Worm (Caenorhabditis elegans) whole organism, L4 larva: ENCODE results near the gene Y7A5A.2.

Experiments used
- D1046.2 ChIP-seq: fragments of 200-800 bp; sonication (Bioruptor generic); IDR thresholded peaks from 2 replicates; pipeline ENCODE4 v1.3.6; 2022; ENCODE audit warnings: missing genetic modification characterization, missing compliant biosample characterization
- F37D6.2 ChIP-seq: sonication (generic microtip); optimal IDR thresholded peaks from 2 replicates; lab custom pipeline; 2016; ENCODE audit warnings: mild to moderate bottlenecking, missing genetic modification characterization, missing compliant biosample characterization
- F49E8.2 ChIP-seq: sonication (generic microtip); optimal IDR thresholded peaks from 2 replicates; lab custom pipeline; 2016; ENCODE audit warnings: missing compliant biosample characterization, mild to moderate bottlenecking, missing genetic modification characterization, borderline replicate concordance
- R02D3.7 ChIP-seq: fragments of 150-350 bp; sonication (generic microtip); optimal IDR thresholded peaks from 3 replicates; lab custom pipeline; 2014; ENCODE audit warnings: missing biosample characterization, missing genetic modification characterization
- T20F7.1 ChIP-seq: fragments of 200-800 bp; sonication (Bioruptor generic); optimal IDR thresholded peaks from 2 replicates; lab custom pipeline; 2018; ENCODE audit warnings: mild to moderate bottlenecking, missing genetic modification characterization, missing compliant biosample characterization
- T26A8.4 ChIP-seq: fragments of 200-800 bp; sonication (Bioruptor generic); IDR thresholded peaks from 2 replicates; pipeline ENCODE4 v1.3.6; 2022; ENCODE audit warnings: missing genetic modification characterization, missing compliant biosample characterization
- Y105C5A.15 ChIP-seq: fragments of 200-800 bp; sonication (Bioruptor generic); IDR thresholded peaks from 2 replicates; pipeline ENCODE4 v1.3.6; 2022; ENCODE audit warnings: missing genetic modification characterization, missing compliant biosample characterization
- Y48G9A.11 ChIP-seq: fragments of 200-800 bp; sonication (Bioruptor generic); IDR thresholded peaks from 2 replicates; pipeline ENCODE4 v1.3.6; 2022; ENCODE audit warnings: missing genetic modification reagents, missing genetic modification characterization, missing compliant biosample characterization
- Y5F2A.4 ChIP-seq: fragments of 200-800 bp; sonication (Bioruptor generic); optimal IDR thresholded peaks from 2 replicates; lab custom pipeline; 2018; ENCODE audit warnings: mild to moderate bottlenecking, missing genetic modification characterization, missing compliant biosample characterization
- ZK337.2 ChIP-seq: fragments of 200-800 bp; sonication (Bioruptor generic); IDR thresholded peaks from 2 replicates; pipeline ENCODE4 v1.3.6; 2022; ENCODE audit warnings: missing genetic modification reagents, missing genetic modification characterization, missing compliant biosample characterization
- aha-1 ChIP-seq: fragments of 150-350 bp; peaks from one replicate; lab custom pipeline; 2014; ENCODE audit warnings: missing biosample characterization, missing genetic modification characterization
- aly-2 ChIP-seq: sonication (generic microtip); optimal IDR thresholded peaks from 2 replicates; lab custom pipeline; 2018; ENCODE audit warnings: missing biosample characterization, missing genetic modification characterization
- ceh-20 ChIP-seq: fragments of 200-800 bp; sonication (Bioruptor generic); IDR thresholded peaks from 2 replicates; pipeline ENCODE4 v1.3.6; 2022; ENCODE audit warnings: missing genetic modification reagents, missing genetic modification characterization, missing compliant biosample characterization
- ceh-28 ChIP-seq: fragments of 150-350 bp; optimal IDR thresholded peaks from 2 replicates; lab custom pipeline; 2014; ENCODE audit warnings: missing biosample characterization, missing genetic modification reagents, missing genetic modification characterization
- ceh-44 ChIP-seq: fragments of 200-800 bp; sonication (Bioruptor generic); IDR thresholded peaks from 2 replicates; pipeline ENCODE4 v1.3.6; 2022; ENCODE audit warnings: missing genetic modification reagents, missing genetic modification characterization, missing compliant biosample characterization
- ceh-82 ChIP-seq: sonication (generic microtip); optimal IDR thresholded peaks from 2 replicates; lab custom pipeline; 2017; ENCODE audit warnings: missing biosample characterization, missing genetic modification characterization
- cey-2 ChIP-seq: sonication (generic microtip); optimal IDR thresholded peaks from 3 replicates; lab custom pipeline; 2017; ENCODE audit warnings: missing genetic modification characterization, mild to moderate bottlenecking, missing compliant biosample characterization, antibody characterized with exemption, borderline replicate concordance; ENCODE audit not compliant: insufficient read depth
- daf-16 ChIP-seq, 3 experiments: sonication (generic microtip); optimal IDR thresholded peaks; 2 replicates each; lab custom pipeline; 2016 to 2017; ENCODE audit warnings: missing genetic modification characterization in 3 of 3, missing genetic modification reagents in 3 of 3, mild to moderate bottlenecking in 2 of 3, missing compliant biosample characterization in 2 of 3, missing biosample characterization in 1 of 3, moderate library complexity in 1 of 3
- daf-19 ChIP-seq: fragments of 200-800 bp; sonication (Bioruptor generic); conservative IDR thresholded peaks from 2 replicates; pipeline ENCODE4 v1.3.6; 2022; ENCODE audit warnings: missing genetic modification characterization, missing compliant biosample characterization
- daf-8 ChIP-seq: fragments of 200-800 bp; sonication (Bioruptor generic); IDR thresholded peaks from 2 replicates; pipeline ENCODE4 v1.3.6; 2022; ENCODE audit warnings: missing genetic modification characterization, missing compliant biosample characterization
- dmd-6 ChIP-seq: fragments of 200-800 bp; sonication (Bioruptor generic); IDR thresholded peaks from 2 replicates; pipeline ENCODE4 v1.3.6; 2022; ENCODE audit warnings: missing genetic modification reagents, missing genetic modification characterization, missing compliant biosample characterization
- egl-27 ChIP-seq: sonication (generic microtip); optimal IDR thresholded peaks from 3 replicates; lab custom pipeline; 2017; ENCODE audit warnings: missing biosample characterization, missing genetic modification reagents, missing genetic modification characterization
- egl-43 ChIP-seq: fragments of 200-800 bp; sonication (Bioruptor generic); IDR thresholded peaks from 2 replicates; pipeline ENCODE4 v1.3.6; 2022; ENCODE audit warnings: missing genetic modification reagents, missing genetic modification characterization, missing compliant biosample characterization
- fkh-10 ChIP-seq: fragments of 150-350 bp; optimal IDR thresholded peaks from 2 replicates; lab custom pipeline; 2014; ENCODE audit warnings: missing biosample characterization, missing genetic modification reagents, missing genetic modification characterization
- fos-1 ChIP-seq: fragments of 150-350 bp; optimal IDR thresholded peaks from 2 replicates; lab custom pipeline; 2014; ENCODE audit warnings: missing biosample characterization, missing genetic modification characterization
- jun-1 ChIP-seq: fragments of 150-350 bp; optimal IDR thresholded peaks from 2 replicates; lab custom pipeline; 2014; ENCODE audit warnings: missing biosample characterization, missing genetic modification reagents, missing genetic modification characterization
- lim-7 ChIP-seq: fragments of 200-800 bp; sonication (Bioruptor generic); IDR thresholded peaks from 2 replicates; pipeline ENCODE4 v1.3.6; 2022; ENCODE audit warnings: missing genetic modification characterization, missing compliant biosample characterization
- lin-13 ChIP-seq: fragments of 150-350 bp; optimal IDR thresholded peaks from 2 replicates; lab custom pipeline; 2014; ENCODE audit warnings: missing biosample characterization, missing genetic modification reagents, missing genetic modification characterization
- lir-3 ChIP-seq: sonication (generic microtip); optimal IDR thresholded peaks from 2 replicates; lab custom pipeline; 2016; ENCODE audit warnings: mild to moderate bottlenecking, missing genetic modification characterization, missing compliant biosample characterization
- madf-9 ChIP-seq: fragments of 200-800 bp; sonication (Bioruptor generic); conservative IDR thresholded peaks from 2 replicates; pipeline ENCODE4 v1.3.6; 2022; ENCODE audit warnings: missing genetic modification reagents, missing genetic modification characterization, missing compliant biosample characterization
- mdt-29 ChIP-seq: fragments of 200-800 bp; sonication (Bioruptor generic); IDR thresholded peaks from 2 replicates; pipeline ENCODE4 v1.3.6; 2022; ENCODE audit warnings: missing genetic modification reagents, missing genetic modification characterization, missing compliant biosample characterization
- mep-1 ChIP-seq: fragments of 150-350 bp; sonication (generic microtip); optimal IDR thresholded peaks from 3 replicates; lab custom pipeline; 2014; ENCODE audit warnings: missing biosample characterization, missing genetic modification characterization
- nhr-10 ChIP-seq: fragments of 150-350 bp; optimal IDR thresholded peaks from 2 replicates; lab custom pipeline; 2014; ENCODE audit warnings: missing biosample characterization, missing genetic modification characterization
- nhr-102 ChIP-seq: sonication (generic microtip); optimal IDR thresholded peaks from 2 replicates; lab custom pipeline; 2016; ENCODE audit warnings: mild to moderate bottlenecking, missing genetic modification characterization, moderate library complexity, missing compliant biosample characterization
- nhr-111 ChIP-seq: fragments of 200-800 bp; sonication (Bioruptor generic); optimal IDR thresholded peaks from 2 replicates; lab custom pipeline; 2018; ENCODE audit warnings: mild to moderate bottlenecking, missing genetic modification characterization, missing compliant biosample characterization
- nhr-25 ChIP-seq: sonication (generic microtip); optimal IDR thresholded peaks from 2 replicates; lab custom pipeline; 2017; ENCODE audit warnings: missing genetic modification characterization, mild to moderate bottlenecking, missing compliant biosample characterization, antibody characterized with exemption, moderate library complexity, borderline replicate concordance; ENCODE audit not compliant: insufficient read depth
- nhr-28 ChIP-seq: fragments of 150-350 bp; optimal IDR thresholded peaks from 2 replicates; lab custom pipeline; 2014; ENCODE audit warnings: missing biosample characterization, missing genetic modification characterization
- nhr-48 ChIP-seq: sonication (generic microtip); optimal IDR thresholded peaks from 2 replicates; lab custom pipeline; 2016; ENCODE audit warnings: mild to moderate bottlenecking, missing genetic modification characterization, missing compliant biosample characterization
- nhr-6 ChIP-seq: fragments of 150-350 bp; optimal IDR thresholded peaks from 2 replicates; lab custom pipeline; 2014; ENCODE audit warnings: missing biosample characterization, missing genetic modification characterization
- pha-4 ChIP-seq, 2 experiments: fragments of 150-350 bp in 1 of 2; fragments of 200-800 bp in 1 of 2; sonication (Bioruptor generic) in 1 of 2; IDR thresholded peaks in 1 of 2; optimal IDR thresholded peaks in 1 of 2; 2 replicates each; pipeline versions ENCODE4 v1.3.6 to Lab custom; 2014 to 2022; ENCODE audit warnings: missing genetic modification characterization in 2 of 2, missing genetic modification reagents in 2 of 2, missing biosample characterization in 1 of 2, missing compliant biosample characterization in 1 of 2
- rbr-2 ChIP-seq: sonication (generic microtip); optimal IDR thresholded peaks from 2 replicates; lab custom pipeline; 2016; ENCODE audit warnings: missing genotype, missing genetic modification characterization, missing compliant biosample characterization
- saeg-2 ChIP-seq: fragments of 200-800 bp; sonication (Bioruptor generic); IDR thresholded peaks from 2 replicates; pipeline ENCODE4 v1.3.6; 2022; ENCODE audit warnings: missing genetic modification reagents, missing genetic modification characterization, missing compliant biosample characterization
- set-16 ChIP-seq: fragments of 200-800 bp; sonication (Bioruptor generic); IDR thresholded peaks from 2 replicates; pipeline ENCODE4 v1.3.6; 2022; ENCODE audit warnings: missing genetic modification reagents, missing genetic modification characterization, missing compliant biosample characterization
- spr-1 ChIP-seq: sonication (generic microtip); optimal IDR thresholded peaks from 2 replicates; lab custom pipeline; 2016; ENCODE audit warnings: mild to moderate bottlenecking, missing genetic modification characterization, missing compliant biosample characterization
- tag-97 ChIP-seq: fragments of 200-800 bp; sonication (Bioruptor generic); IDR thresholded peaks from 2 replicates; pipeline ENCODE4 v1.3.6; 2022; ENCODE audit warnings: missing genetic modification characterization, missing compliant biosample characterization
- unc-39 ChIP-seq: sonication (generic microtip); optimal IDR thresholded peaks from 2 replicates; lab custom pipeline; 2017; ENCODE audit warnings: missing biosample characterization, missing genetic modification characterization
- zfp-3 ChIP-seq: fragments of 200-800 bp; sonication (Bioruptor generic); conservative IDR thresholded peaks from 2 replicates; pipeline ENCODE4 v1.3.6; 2022; ENCODE audit warnings: missing genetic modification reagents, missing genetic modification characterization, missing compliant biosample characterization
- zip-11 ChIP-seq: fragments of 200-800 bp; sonication (Bioruptor generic); IDR thresholded peaks from 2 replicates; pipeline ENCODE4 v1.3.6; 2022; ENCODE audit warnings: missing genetic modification characterization, missing compliant biosample characterization
- zip-2 ChIP-seq: fragments of 150-350 bp; optimal IDR thresholded peaks from 2 replicates; lab custom pipeline; 2014; ENCODE audit warnings: missing biosample characterization, missing genetic modification characterization
- ztf-11 ChIP-seq: fragments of 150-350 bp; optimal IDR thresholded peaks from 2 replicates; lab custom pipeline; 2014; ENCODE audit warnings: missing biosample characterization, missing genetic modification characterization
- ztf-7 ChIP-seq: fragments of 150-350 bp; optimal IDR thresholded peaks from 2 replicates; lab custom pipeline; 2014; ENCODE audit warnings: missing biosample characterization, missing genetic modification characterization

Y7A5A.2 gene

DNA sequence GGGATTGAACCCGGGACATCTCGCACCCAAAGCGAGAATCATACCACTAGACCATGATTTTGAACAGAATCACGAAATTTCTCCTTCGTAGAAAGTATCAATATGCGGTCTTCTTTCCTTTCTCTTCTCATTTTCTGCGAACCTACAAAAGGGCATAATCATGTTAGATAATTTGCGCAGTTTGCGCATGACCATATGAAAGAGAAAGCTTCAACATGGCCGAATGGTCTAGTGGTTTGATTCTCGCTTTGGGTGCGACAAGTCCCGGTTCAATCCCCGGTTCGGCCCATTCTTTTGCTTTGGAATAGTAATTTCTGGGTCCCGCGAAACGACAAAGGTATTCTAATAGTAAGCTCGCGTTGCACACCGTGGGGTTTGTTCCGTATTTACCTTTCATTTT is 24.7 kb downstream of the Y7A5A.2 start (continued):
- no peak for TF ChIP-seq aha-1 (tag; lab: Kevin White, UChicago)
- no peak for TF ChIP-seq madf-9
- TF ChIP-seq lim-7, result 0 out of 2 replicates have a peak, but pooled peaks have one; percentile 5
- peak; percentile 0 for TF ChIP-seq rbr-2
- peak; percentile 15 for TF ChIP-seq lir-3 (tag; lab: Kevin White, UChicago)
- no peak for TF ChIP-seq fos-1 (tag; lab: Kevin White, UChicago)
- no peak for TF ChIP-seq egl-27 (tag; lab: Kevin White, UChicago)
- TF ChIP-seq Y105C5A.15 (GFP tag; lab: Robert Waterston, UW), result no peak
- no peak for TF ChIP-seq R02D3.7 (tag; lab: Kevin White, UChicago)
- peak; percentile 7; the same call in 1 of the 2 replicates for TF ChIP-seq ceh-20 (GFP tag; lab: Robert Waterston, UW)
- no peak for TF ChIP-seq ztf-11 (tag; lab: Kevin White, UChicago)
- TF ChIP-seq tag-97 (GFP tag; lab: Robert Waterston, UW), result no peak
- TF ChIP-seq fkh-10 (GFP tag; lab: Kevin White, UChicago), result no peak
- no peak for TF ChIP-seq Y5F2A.4 (GFP tag; lab: Kevin White, UChicago)
- no peak for TF ChIP-seq aly-2 (tag; lab: Kevin White, UChicago)
- TF ChIP-seq ZK337.2, result no peak
- TF ChIP-seq nhr-10 (tag; lab: Kevin White, UChicago), result no peak
- peak; percentile 81 for TF ChIP-seq T26A8.4
- TF ChIP-seq lin-13 (GFP tag; lab: Kevin White, UChicago), result no peak
- no peak for TF ChIP-seq saeg-2
- peak; percentile 81 for TF ChIP-seq egl-43 (GFP tag; lab: Robert Waterston, UW)
- TF ChIP-seq ceh-44 (GFP tag; lab: Robert Waterston, UW), result no peak
- TF ChIP-seq F49E8.2 (tag; lab: Kevin White, UChicago), result no peak
- no peak for TF ChIP-seq daf-19 (GFP tag; lab: Robert Waterston, UW)
- no peak for TF ChIP-seq set-16 (GFP tag; lab: Robert Waterston, UW)
- no peak for TF ChIP-seq nhr-48 (tag; lab: Kevin White, UChicago)
- no peak for TF ChIP-seq zfp-3 (GFP tag; lab: Robert Waterston, UW)
- no peak for TF ChIP-seq ztf-7 (tag; lab: Kevin White, UChicago)
- peak; percentile 19; the same call in 1 of the 2 replicates for TF ChIP-seq pha-4 (GFP tag; IDR thresholded peaks at IDR 0.05; lab: Robert Waterston, UW)
- no peak for TF ChIP-seq pha-4 (tag; optimal IDR thresholded peaks at IDR 0.05; lab: Kevin White, UChicago)
- TF ChIP-seq zip-2 (tag; lab: Kevin White, UChicago), result no peak
- TF ChIP-seq Y48G9A.11 (GFP tag; lab: Robert Waterston, UW), result peak; percentile 44
- TF ChIP-seq jun-1, result no peak
- no peak for TF ChIP-seq mep-1
- no peak for TF ChIP-seq daf-8 (GFP tag; lab: Robert Waterston, UW)
- no peak for TF ChIP-seq nhr-28
- TF ChIP-seq cey-2 (tag; lab: Kevin White, UChicago), result no peak
- no peak for TF ChIP-seq nhr-6 (tag; lab: Kevin White, UChicago)
- TF ChIP-seq ceh-82 (tag; lab: Kevin White, UChicago), result no peak
- no peak for TF ChIP-seq mdt-29
- no peak for TF ChIP-seq unc-39 (tag; lab: Kevin White, UChicago)
- TF ChIP-seq F37D6.2 (tag; lab: Kevin White, UChicago), result no peak
- TF ChIP-seq T20F7.1, result no peak
- no peak for TF ChIP-seq ceh-28 (tag; lab: Kevin White, UChicago)
- TF ChIP-seq zip-11 (GFP tag; lab: Robert Waterston, UW), result 0 out of 2 replicates have a peak, but pooled peaks have one; percentile 10
- TF ChIP-seq daf-16 (GFP tag; optimal IDR thresholded peaks at IDR 0.05; lab: Kevin White, UChicago), result peak in 1 of 2 experiments; percentile 15
- peak; percentile 5 for TF ChIP-seq daf-16 (tag; optimal IDR thresholded peaks at IDR 0.05; lab: Kevin White, UChicago)
- TF ChIP-seq nhr-102, result peak; percentile 57
- TF ChIP-seq dmd-6 (GFP tag; lab: Robert Waterston, UW), result no peak; the same call in 1 of the 2 replicates
- no peak for TF ChIP-seq nhr-111 (GFP tag; lab: Kevin White, UChicago)
- no peak for TF ChIP-seq nhr-25
- TF ChIP-seq spr-1 (tag; lab: Kevin White, UChicago), result no peak
- TF ChIP-seq D1046.2 (GFP tag; lab: Robert Waterston, UW), result 0 out of 2 replicates have a peak, but pooled peaks have one; percentile 45
